Worm (Caenorhabditis elegans) whole organism, midembryonic: ENCODE measurements around the gene idpa-2.
A peak's percentile ranks its signal among the peaks of the same experiment; 100 is the strongest.

Experiments used
- T22C8.4 ChIP-seq: fragments of 200-800 bp; sonication (Bioruptor generic); IDR thresholded peaks from 2 replicates; pipeline ENCODE4 v1.3.6; 2022; ENCODE audit warnings: missing genetic modification characterization, missing compliant biosample characterization
- cog-1 ChIP-seq: sonication (generic microtip); optimal IDR thresholded peaks from 2 replicates; lab custom pipeline; 2016; ENCODE audit warnings: missing genetic modification characterization, missing compliant biosample characterization
- flt-1 ChIP-seq: fragments of 200-800 bp; sonication (Bioruptor generic); IDR thresholded peaks from 2 replicates; pipeline ENCODE4 v1.3.6; 2022; ENCODE audit warnings: missing genetic modification characterization, missing compliant biosample characterization
- klf-2 ChIP-seq: fragments of 200-800 bp; sonication (Bioruptor generic); conservative IDR thresholded peaks from 2 replicates; pipeline ENCODE4 v1.3.6; 2022; ENCODE audit warnings: missing genetic modification reagents, missing genetic modification characterization, missing compliant biosample characterization
- med-1 ChIP-seq: sonication (generic microtip); optimal IDR thresholded peaks from 2 replicates; lab custom pipeline; 2017; ENCODE audit warnings: missing genetic modification characterization, mild to moderate bottlenecking, missing compliant biosample characterization, antibody characterized with exemption, missing genetic modification reagents; ENCODE audit not compliant: insufficient read depth
- ref-1 ChIP-seq: fragments of 200-800 bp; sonication (Bioruptor generic); conservative IDR thresholded peaks from 2 replicates; pipeline ENCODE4 v1.3.6; 2022; ENCODE audit warnings: missing genetic modification reagents, missing genetic modification characterization, missing compliant biosample characterization
- tab-1 ChIP-seq: fragments of 200-800 bp; sonication (Bioruptor generic); IDR thresholded peaks from 2 replicates; pipeline ENCODE4 v1.3.6; 2022; ENCODE audit warnings: missing genetic modification characterization, missing compliant biosample characterization
- ztf-23 ChIP-seq: fragments of 200-800 bp; sonication (Bioruptor generic); IDR thresholded peaks from 2 replicates; pipeline ENCODE4 v1.3.6; 2022; ENCODE audit warnings: missing genetic modification reagents, missing genetic modification characterization, missing compliant biosample characterization
- ztf-29 ChIP-seq: fragments of 200-800 bp; sonication (Bioruptor generic); IDR thresholded peaks from 2 replicates; pipeline ENCODE4 v1.3.6; 2022; ENCODE audit warnings: missing genetic modification reagents, missing genetic modification characterization, missing compliant biosample characterization

Gene idpa-2

DNA sequence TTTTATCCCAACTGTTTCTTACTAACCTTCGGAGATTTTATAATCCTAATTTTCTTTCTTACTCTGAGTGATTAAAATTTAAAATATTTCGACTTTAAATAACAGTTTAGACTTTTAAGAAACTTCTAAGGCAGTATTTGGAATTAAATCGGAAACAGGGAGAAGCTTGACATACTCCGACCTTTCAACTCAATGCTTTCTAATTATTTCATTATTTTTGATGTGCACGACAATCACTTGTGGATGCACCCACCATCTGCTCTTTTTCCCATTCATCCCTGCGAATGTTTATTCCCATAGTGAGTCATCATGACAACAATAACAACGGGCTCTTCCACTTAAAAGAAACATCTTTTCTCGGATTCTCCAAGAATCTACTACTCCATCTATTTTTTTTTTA is 43.9 kb downstream of the idpa-2 start:
- no peak for TF ChIP-seq med-1 (GFP tag; lab: Kevin White, UChicago)
- no peak for TF ChIP-seq ztf-29
- no peak for TF ChIP-seq ref-1
- no peak for TF ChIP-seq ztf-23 (GFP tag; lab: Robert Waterston, UW)
- no peak for TF ChIP-seq klf-2
- TF ChIP-seq cog-1 (tag; lab: Kevin White, UChicago), result no peak
- no peak for TF ChIP-seq T22C8.4 (GFP tag; lab: Robert Waterston, UW)
- TF ChIP-seq flt-1 (GFP tag; lab: Robert Waterston, UW), result no peak
- no peak for TF ChIP-seq tab-1

DNA sequence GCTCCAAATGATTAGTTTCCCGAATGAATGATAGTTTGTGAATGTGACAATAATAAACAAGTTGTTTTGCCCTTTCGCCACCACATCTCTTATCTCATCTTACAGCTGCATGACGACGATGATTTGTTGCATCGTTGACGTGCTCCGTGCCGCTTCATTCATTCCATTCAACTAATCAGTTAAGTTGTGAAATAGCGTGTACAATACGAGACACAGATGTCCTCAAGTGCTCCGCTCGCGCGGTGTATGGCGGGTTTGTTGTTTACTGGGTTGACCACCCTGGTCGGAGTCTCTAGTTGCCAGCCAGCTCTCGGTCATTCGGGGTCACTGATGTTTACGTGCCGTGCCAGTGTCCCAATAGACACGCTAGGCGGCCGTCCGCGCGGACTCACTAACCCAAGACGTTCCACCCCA is 44.6 kb downstream of the idpa-2 start:
- TF ChIP-seq ztf-23 (GFP tag; lab: Robert Waterston, UW) (no peak), med-1 (GFP tag; lab: Kevin White, UChicago) (no peak), tab-1 (no peak), klf-2 (no peak), ztf-29 (no peak), T22C8.4 (GFP tag; lab: Robert Waterston, UW) (no peak), ref-1 (peak; percentile 55; the same call in 1 of the 2 replicates), cog-1 (tag; lab: Kevin White, UChicago) (peak; percentile 79), flt-1 (GFP tag; lab: Robert Waterston, UW) (0 out of 2 replicates have a peak, but pooled peaks have one; percentile 46)

DNA sequence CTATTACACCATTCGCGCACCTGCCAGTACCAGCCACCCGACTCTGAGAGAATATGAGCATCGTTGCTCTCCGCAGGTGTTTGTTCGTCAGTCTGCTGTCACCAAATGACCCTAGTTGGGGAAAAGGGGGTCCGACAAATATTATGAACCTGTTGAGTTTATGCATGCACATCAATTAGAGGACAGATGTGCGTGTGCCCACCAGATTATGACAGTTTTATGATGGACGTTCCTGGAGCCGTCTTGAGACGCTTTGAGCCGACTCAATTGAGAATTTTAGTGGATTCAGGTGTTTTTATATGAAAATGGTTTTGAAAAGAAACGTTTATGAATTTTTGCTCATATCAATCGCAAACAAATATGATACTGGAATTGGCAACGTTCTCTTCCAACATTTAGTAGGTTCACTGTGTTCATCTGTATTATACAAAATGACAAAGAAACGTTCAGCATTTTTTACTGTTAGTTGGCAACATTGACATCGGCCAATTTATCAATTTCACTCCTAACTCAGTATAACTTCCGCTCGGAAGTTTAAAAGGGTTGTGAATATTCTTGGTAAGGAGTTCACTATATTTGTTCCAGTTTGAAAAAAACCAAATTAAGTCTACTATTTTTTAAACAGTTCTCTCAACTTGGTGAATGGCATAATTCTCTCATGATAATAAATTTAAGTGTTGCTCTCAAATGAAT is 45.1 kb downstream of the idpa-2 start:
- TF ChIP-seq flt-1 (GFP tag; lab: Robert Waterston, UW) (peak; percentile 63; the same call in 1 of the 2 replicates), ztf-23 (GFP tag; lab: Robert Waterston, UW) (no peak), tab-1 (no peak), T22C8.4 (GFP tag; lab: Robert Waterston, UW) (no peak), cog-1 (tag; lab: Kevin White, UChicago) (no peak), klf-2 (no peak)

DNA sequence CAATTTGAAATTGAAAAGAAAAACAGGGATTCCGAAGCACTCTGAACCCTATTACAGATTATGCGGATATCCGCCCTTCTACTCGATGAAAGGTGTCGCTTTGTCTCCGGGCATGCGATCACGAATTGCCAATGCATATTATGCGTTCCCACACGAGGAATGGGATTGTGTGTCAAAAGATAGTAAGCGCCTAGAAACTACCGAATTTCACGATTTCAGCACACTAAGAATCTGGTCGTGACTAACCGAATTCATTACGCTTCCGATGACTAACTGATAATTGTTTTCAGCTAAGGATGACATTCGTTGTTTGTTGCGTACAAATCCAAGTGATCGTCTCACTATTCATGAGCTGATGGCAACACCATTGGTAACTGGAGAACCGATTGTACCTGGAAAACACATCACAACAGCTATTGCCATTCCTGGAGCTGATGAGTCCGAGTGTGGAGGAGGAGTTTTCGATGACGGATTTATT is 46.2 kb downstream of the idpa-2 start:
- TF ChIP-seq ztf-23 (GFP tag; lab: Robert Waterston, UW) (no peak), ztf-29 (no peak)

DNA sequence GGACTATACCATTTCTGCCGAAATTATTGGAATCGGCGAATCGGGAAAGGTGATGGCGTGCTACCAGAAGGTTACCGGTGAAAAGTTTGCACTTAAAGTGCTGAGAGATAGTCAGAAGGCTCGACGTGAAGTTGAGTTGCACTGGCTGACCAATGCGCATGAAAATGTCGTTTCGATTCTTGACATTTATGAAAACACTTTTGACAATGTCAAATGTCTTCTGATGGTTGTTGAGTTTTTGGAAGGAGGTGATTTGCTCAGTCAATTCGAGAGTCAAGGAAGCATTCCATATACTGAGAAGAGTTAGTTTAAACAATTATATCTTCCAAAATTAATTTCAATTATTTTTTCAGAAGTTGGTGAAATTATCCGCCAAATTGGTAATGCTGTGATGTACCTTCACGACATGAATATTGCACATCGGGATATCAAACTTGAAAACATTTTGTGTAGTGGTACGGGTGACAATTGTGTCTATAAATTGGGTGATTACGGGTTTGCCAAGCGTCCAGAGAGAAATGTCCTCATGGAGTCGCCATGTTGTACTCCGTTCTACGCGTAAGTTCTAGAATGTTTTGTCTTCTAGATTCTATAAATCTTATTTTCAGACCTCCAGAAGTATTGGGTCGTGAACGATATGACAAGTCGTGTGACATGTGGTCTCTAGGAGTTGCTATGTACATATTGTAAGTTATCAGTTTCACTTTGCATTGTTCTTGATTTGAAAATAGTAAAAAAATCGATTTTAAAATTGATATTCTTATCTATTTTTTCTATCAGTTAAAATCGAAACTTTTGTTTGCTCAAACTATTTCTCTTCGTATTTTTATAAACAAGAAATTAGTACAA is 46.9 kb downstream of the idpa-2 start:
- no peak for TF ChIP-seq cog-1 (tag; lab: Kevin White, UChicago)
- TF ChIP-seq ztf-29, result no peak
- TF ChIP-seq flt-1 (GFP tag; lab: Robert Waterston, UW), result no peak
- no peak for TF ChIP-seq ref-1
- no peak for TF ChIP-seq T22C8.4 (GFP tag; lab: Robert Waterston, UW)
- no peak for TF ChIP-seq tab-1
- TF ChIP-seq ztf-23 (GFP tag; lab: Robert Waterston, UW), result no peak
- TF ChIP-seq klf-2, result no peak
- no peak for TF ChIP-seq med-1 (GFP tag; lab: Kevin White, UChicago)

DNA sequence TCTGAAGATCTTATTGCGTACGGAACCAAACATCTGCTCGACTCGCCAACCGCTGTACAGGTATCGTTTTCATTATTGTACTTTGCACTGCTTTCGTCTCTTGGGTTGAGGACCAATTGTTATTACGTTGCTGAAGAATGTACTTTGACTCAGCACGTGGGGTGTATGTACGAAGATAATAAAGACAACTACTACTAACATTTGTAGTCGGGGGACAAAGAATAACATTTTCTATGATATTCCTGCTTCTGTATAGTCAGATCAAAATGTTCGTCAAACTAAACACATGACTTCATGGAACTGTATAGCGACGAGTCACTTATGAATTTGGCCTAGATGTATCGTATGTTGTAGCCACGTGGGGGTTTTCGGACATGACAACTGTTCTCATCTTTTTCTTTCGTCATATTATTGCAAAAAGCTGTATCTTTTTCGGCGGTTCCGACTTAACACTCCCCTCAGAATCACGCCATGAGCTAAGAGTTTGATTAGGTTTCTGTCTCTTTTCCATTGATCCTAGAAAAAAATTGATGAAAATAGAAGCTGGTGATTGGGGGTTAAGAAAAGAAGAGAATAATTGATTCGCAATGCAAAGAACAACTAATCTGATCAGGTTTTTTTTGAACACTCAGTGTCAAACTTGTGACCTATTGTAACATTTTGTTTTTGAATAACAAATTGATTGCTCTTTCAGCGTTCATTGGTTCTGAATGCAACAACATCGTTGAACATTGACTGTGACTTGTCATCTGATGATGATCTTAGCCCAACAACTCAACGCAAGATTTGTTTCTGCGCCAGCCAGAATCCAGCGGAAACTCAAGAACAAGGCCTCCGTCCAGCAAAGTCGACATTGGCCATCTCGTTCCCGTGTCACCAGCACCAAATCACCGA is 47.7 kb downstream of the idpa-2 start:
- TF ChIP-seq tab-1, result no peak
- no peak for TF ChIP-seq ref-1
- no peak for TF ChIP-seq cog-1 (tag; lab: Kevin White, UChicago)
- no peak for TF ChIP-seq ztf-23 (GFP tag; lab: Robert Waterston, UW)
- no peak for TF ChIP-seq T22C8.4 (GFP tag; lab: Robert Waterston, UW)
- no peak for TF ChIP-seq ztf-29
- no peak for TF ChIP-seq med-1 (GFP tag; lab: Kevin White, UChicago)
- no peak for TF ChIP-seq flt-1 (GFP tag; lab: Robert Waterston, UW)
- TF ChIP-seq klf-2, result no peak

DNA sequence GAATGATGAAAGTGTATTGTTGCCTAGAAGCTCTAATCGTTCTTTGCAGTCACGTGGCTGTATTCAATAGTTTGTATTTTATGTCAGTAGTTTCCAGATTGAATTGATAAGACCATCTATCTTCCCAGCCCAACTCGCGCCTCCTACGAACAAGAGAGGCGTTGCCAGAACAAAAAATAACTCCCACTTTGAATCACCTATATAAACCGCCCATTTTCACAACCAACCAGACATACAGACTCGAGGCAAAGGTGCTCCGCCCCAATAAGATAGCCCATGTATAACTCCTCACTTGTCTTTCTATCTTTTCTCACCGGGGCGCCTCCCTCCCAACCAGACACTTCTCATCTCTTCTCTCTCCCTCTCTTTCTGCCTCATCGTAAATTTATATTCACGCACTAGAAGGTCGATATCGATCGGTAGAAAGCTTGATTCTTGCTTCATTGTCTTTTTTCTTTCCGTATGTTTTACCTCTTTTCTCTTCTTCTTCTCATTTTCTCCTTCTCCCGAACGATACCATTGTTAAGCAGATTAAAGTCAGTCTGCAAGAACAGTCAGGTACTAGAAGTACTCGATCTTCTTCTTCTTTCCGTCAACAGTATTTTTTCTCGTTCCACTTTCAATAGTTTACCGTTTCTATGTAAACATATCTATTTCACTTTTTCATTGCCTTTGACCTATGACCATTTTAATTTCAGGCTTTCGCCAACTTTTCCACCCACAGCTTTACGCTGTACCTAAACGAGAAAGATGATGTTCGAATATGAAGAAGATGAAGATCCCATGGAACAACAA is 49.0 kb downstream of the idpa-2 start, which contains the start of gene mak-1:
TSS of gene mak-1 (plus strand) at position 693 of the 795 bp plus-strand sequence.
- TF ChIP-seq T22C8.4 (GFP tag; lab: Robert Waterston, UW) (0 out of 2 replicates have a peak, but pooled peaks have one; percentile 22), tab-1 (no peak), ztf-23 (GFP tag; lab: Robert Waterston, UW) (no peak)

DNA sequence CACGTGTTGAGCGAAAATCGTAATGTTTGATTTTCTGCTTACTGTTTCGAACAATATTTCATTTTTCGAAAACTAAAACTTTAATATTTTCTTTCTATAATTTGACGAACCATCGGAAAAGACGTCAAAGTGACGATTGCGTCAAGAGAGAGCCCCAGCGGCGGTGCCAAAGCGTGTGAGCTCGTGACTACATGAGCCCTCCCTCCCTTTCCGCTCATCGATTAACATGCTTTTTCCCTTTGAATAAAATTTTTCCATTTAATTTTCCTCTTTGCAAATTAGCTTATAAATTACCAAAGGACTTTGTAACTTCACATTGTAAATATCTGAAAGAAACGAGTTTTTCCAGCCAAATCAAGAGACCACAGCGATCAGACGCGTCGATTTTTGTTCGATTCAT is 49.6 kb downstream of the idpa-2 start:
- no peak for TF ChIP-seq ztf-23 (GFP tag; lab: Robert Waterston, UW)
- TF ChIP-seq T22C8.4 (GFP tag; lab: Robert Waterston, UW), result no peak
- TF ChIP-seq klf-2, result no peak
- no peak for TF ChIP-seq ref-1
- no peak for TF ChIP-seq flt-1 (GFP tag; lab: Robert Waterston, UW)
- no peak for TF ChIP-seq ztf-29
- no peak for TF ChIP-seq cog-1 (tag; lab: Kevin White, UChicago)
- no peak for TF ChIP-seq tab-1
- TF ChIP-seq med-1 (GFP tag; lab: Kevin White, UChicago), result no peak
